Worm (Caenorhabditis elegans) whole organism, late embryonic: ENCODE measurements around the gene dcs-1.

ENCODE experiments used
- ama-1 ChIP-seq: fragments of 150-350 bp; optimal IDR thresholded peaks from 2 replicates; lab custom pipeline; 2014
- ceh-45 ChIP-seq: fragments of 200-800 bp; sonication (Bioruptor generic); IDR thresholded peaks from 2 replicates; pipeline ENCODE4 v1.3.6; 2022; ENCODE audit warnings: missing genetic modification reagents, missing genetic modification characterization, missing compliant biosample characterization
- ceh-9 ChIP-seq: sonication (generic microtip); optimal IDR thresholded peaks from 2 replicates; lab custom pipeline; 2016; ENCODE audit warnings: mild to moderate bottlenecking, missing genetic modification characterization, inconsistent platforms, missing compliant biosample characterization
- elt-2 ChIP-seq: sonication (generic microtip); optimal IDR thresholded peaks from 2 replicates; lab custom pipeline; 2016; ENCODE audit warnings: missing genetic modification reagents, missing genetic modification characterization, missing compliant biosample characterization
- fkh-10 ChIP-seq: fragments of 150-350 bp; optimal IDR thresholded peaks from 2 replicates; lab custom pipeline; 2014; ENCODE audit warnings: missing biosample characterization, missing genetic modification reagents, missing genetic modification characterization
- hlh-8 ChIP-seq: sonication (generic microtip); optimal IDR thresholded peaks from 2 replicates; lab custom pipeline; 2016; ENCODE audit warnings: missing genotype, missing genetic modification characterization, missing compliant biosample characterization
- nhr-11 ChIP-seq: fragments of 150-350 bp; optimal IDR thresholded peaks from 2 replicates; lab custom pipeline; 2014; ENCODE audit warnings: missing biosample characterization, missing genetic modification characterization

- TF ChIP-seq fkh-10 (no peak), hlh-8 (tag; lab: Kevin White, UChicago) (no peak), ceh-9 (tag; lab: Kevin White, UChicago) (no peak), elt-2 (tag; lab: Kevin White, UChicago) (no peak), ceh-45 (GFP tag; lab: Robert Waterston, UW) (no peak), ama-1 (lab: Kevin White, UChicago) (no peak), nhr-11 (tag; lab: Kevin White, UChicago) (no peak)
Measured at ce11 chrV:20133163-20133562, 42.6 kb upstream of the dcs-1 start, which contains the start of gene ssu-1.
